Fruit fly (Drosophila melanogaster) whole organism, wandering third instar larva: ENCODE data around the gene CG17917.

ENCODE experiments used
- Abd-B ChIP-seq: fragments of >200 bp; optimal IDR thresholded peaks from 2 replicates; lab custom pipeline; 2017; ENCODE audit warnings: missing biosample characterization, missing genetic modification characterization
- Dfd ChIP-seq: fragments of >200 bp; optimal IDR thresholded peaks from 2 replicates; lab custom pipeline; 2017; ENCODE audit warnings: missing biosample characterization, missing genetic modification characterization
- Hr78 ChIP-seq: fragments of >200 bp; optimal IDR thresholded peaks from 2 replicates; lab custom pipeline; 2017; ENCODE audit warnings: missing biosample characterization, missing genetic modification characterization
- Myc ChIP-seq: fragments of >200 bp; optimal IDR thresholded peaks from 2 replicates; lab custom pipeline; 2017
- Sp1 ChIP-seq: fragments of 200-800 bp; sonication (Bioruptor generic); optimal IDR thresholded peaks from 3 replicates; lab custom pipeline; 2019; ENCODE audit warnings: missing biosample characterization, mild to moderate bottlenecking, missing genetic modification characterization, moderate library complexity
- br ChIP-seq: fragments of 200-800 bp; sonication (Bioruptor generic); optimal IDR thresholded peaks from 2 replicates; lab custom pipeline; 2016; ENCODE audit warnings: missing biosample characterization, missing genetic modification characterization
- h ChIP-seq: fragments of 200-800 bp; sonication (Bioruptor generic); optimal IDR thresholded peaks from 3 replicates; lab custom pipeline; 2016; ENCODE audit warnings: missing biosample characterization, mild to moderate bottlenecking, missing genetic modification characterization
- lola ChIP-seq: fragments of >200 bp; optimal IDR thresholded peaks from 2 replicates; lab custom pipeline; 2017; ENCODE audit warnings: missing biosample characterization, missing genetic modification characterization
- pan ChIP-seq: fragments of >200 bp; optimal IDR thresholded peaks from 2 replicates; lab custom pipeline; 2017
- psq ChIP-seq: fragments of 200-800 bp; sonication (Bioruptor generic); optimal IDR thresholded peaks from 3 replicates; lab custom pipeline; 2017; ENCODE audit warnings: missing biosample characterization, mild to moderate bottlenecking, missing genetic modification characterization, moderate library complexity
- usp ChIP-seq: fragments of >200 bp; optimal IDR thresholded peaks from 2 replicates; lab custom pipeline; 2017; ENCODE audit warnings: missing biosample characterization, missing genetic modification characterization

DNA sequence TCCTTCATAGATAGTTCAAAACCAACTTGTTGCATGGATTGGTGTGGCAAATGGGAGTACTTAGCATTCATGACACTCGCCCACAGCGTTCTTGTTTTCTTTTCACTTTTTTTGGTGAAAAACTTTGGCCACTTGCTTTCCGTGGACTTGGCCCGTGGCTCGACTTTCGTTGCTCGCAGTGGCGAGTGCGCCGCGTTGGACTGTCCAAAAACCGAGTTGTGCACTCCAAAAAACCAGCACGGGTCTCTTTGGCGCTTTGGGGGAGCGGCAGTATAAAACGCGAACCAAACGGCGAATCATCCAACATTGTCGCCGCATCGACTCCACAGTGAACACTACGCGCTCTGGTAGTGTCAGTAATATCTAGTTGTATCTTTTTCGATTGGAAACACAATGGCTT lies 2.0 kb upstream of the CG17917 start, which contains the start of gene Osi20:
- TF ChIP-seq Dfd (GFP tag; lab: Kevin White, UChicago) (no peak), psq (GFP tag; lab: Kevin White, UChicago) (no peak), Abd-B (GFP tag; lab: Kevin White, UChicago) (no peak), h (no peak), pan (no peak), br (GFP tag; lab: Kevin White, UChicago) (no peak), Myc (lab: Kevin White, UChicago) (no peak), Hr78 (GFP tag; lab: Kevin White, UChicago) (no peak), Sp1 (GFP tag; lab: Kevin White, UChicago) (no peak), usp (GFP tag; lab: Kevin White, UChicago) (no peak), lola (GFP tag; lab: Kevin White, UChicago) (no peak)
